Worm (Caenorhabditis elegans): Measurements from ENCODE around the gene hlh-27.

ce11 chrII:5518910-5519309 lies 21.1 kb downstream of the hlh-27 start, which contains the start of gene ZK177.2:
- no peak for TF ChIP-seq pqm-1 (tag; optimal IDR thresholded peaks at IDR 0.05)
- TF ChIP-seq daf-12 (tag; optimal IDR thresholded peaks at IDR 0.05), result no peak
- TF ChIP-seq R02D3.7 (tag; optimal IDR thresholded peaks at IDR 0.05), result no peak
- no peak for TF ChIP-seq unc-62 (GFP tag; optimal IDR thresholded peaks at IDR 0.05)
- no peak for TF ChIP-seq nhr-28 (tag; optimal IDR thresholded peaks at IDR 0.05)
- TF ChIP-seq nhr-76 (tag; optimal IDR thresholded peaks at IDR 0.05), result no peak

All from whole organism, L3 larva.